Worm (Caenorhabditis elegans) whole organism, midembryonic: ENCODE data around the gene C37C3.9.

Experiments used
- T22C8.4 ChIP-seq: fragments of 200-800 bp; sonication (Bioruptor generic); IDR thresholded peaks from 2 replicates; pipeline ENCODE4 v1.3.6; 2022; ENCODE audit warnings: missing genetic modification characterization, missing compliant biosample characterization
- cog-1 ChIP-seq: sonication (generic microtip); optimal IDR thresholded peaks from 2 replicates; lab custom pipeline; 2016; ENCODE audit warnings: missing genetic modification characterization, missing compliant biosample characterization
- flt-1 ChIP-seq: fragments of 200-800 bp; sonication (Bioruptor generic); IDR thresholded peaks from 2 replicates; pipeline ENCODE4 v1.3.6; 2022; ENCODE audit warnings: missing genetic modification characterization, missing compliant biosample characterization
- klf-2 ChIP-seq: fragments of 200-800 bp; sonication (Bioruptor generic); conservative IDR thresholded peaks from 2 replicates; pipeline ENCODE4 v1.3.6; 2022; ENCODE audit warnings: missing genetic modification reagents, missing genetic modification characterization, missing compliant biosample characterization
- ref-1 ChIP-seq: fragments of 200-800 bp; sonication (Bioruptor generic); conservative IDR thresholded peaks from 2 replicates; pipeline ENCODE4 v1.3.6; 2022; ENCODE audit warnings: missing genetic modification reagents, missing genetic modification characterization, missing compliant biosample characterization
- ztf-29 ChIP-seq: fragments of 200-800 bp; sonication (Bioruptor generic); IDR thresholded peaks from 2 replicates; pipeline ENCODE4 v1.3.6; 2022; ENCODE audit warnings: missing genetic modification reagents, missing genetic modification characterization, missing compliant biosample characterization

DNA sequence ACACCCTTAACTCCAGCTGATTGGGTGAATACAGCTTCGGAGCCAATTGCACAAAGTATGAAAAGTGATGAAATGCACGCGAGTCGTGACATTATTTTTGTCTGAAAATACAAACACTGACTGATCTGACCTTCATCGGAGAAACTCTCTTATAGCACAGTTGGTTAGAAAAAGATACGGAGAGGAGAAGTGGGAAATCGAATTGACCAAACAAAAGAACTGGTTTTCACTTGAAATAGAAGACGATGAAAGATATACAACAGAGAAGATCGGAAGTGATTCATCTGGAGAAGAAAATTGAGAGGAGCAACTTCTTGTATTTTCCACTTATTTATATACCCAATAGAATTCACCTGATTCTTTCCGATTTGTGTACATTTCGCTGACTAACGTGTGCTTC, 16.7 kb downstream of the C37C3.9 start, which contains the start of gene ttr-33:
- no peak for TF ChIP-seq ref-1 (GFP tag; lab: Robert Waterston, UW)
- no peak for TF ChIP-seq flt-1 (GFP tag; lab: Robert Waterston, UW)
- no peak for TF ChIP-seq klf-2 (GFP tag; lab: Robert Waterston, UW)
- TF ChIP-seq T22C8.4 (GFP tag; lab: Robert Waterston, UW) = no peak
- TF ChIP-seq ztf-29 (GFP tag; lab: Robert Waterston, UW) = no peak
- no peak for TF ChIP-seq cog-1 (tag; lab: Kevin White, UChicago)
